Fruit fly (Drosophila melanogaster) whole organism, prepupa: Measurements from ENCODE around the gene TSG101.

Experiments
- Blimp-1 ChIP-seq: fragments of 200-800 bp; sonication (Bioruptor generic); optimal IDR thresholded peaks from 3 replicates; lab custom pipeline; 2017; ENCODE audit warnings: missing biosample characterization, missing genetic modification characterization, mild to moderate bottlenecking, moderate library complexity, missing genetic modification reagents
- CG10631 ChIP-seq: fragments of 200-800 bp; sonication (Bioruptor generic); optimal IDR thresholded peaks from 2 replicates; lab custom pipeline; 2016; ENCODE audit warnings: missing biosample characterization, missing genetic modification characterization
- CG11294 ChIP-seq: fragments of 200-800 bp; sonication (Bioruptor generic); IDR thresholded peaks from 2 replicates; pipeline ENCODE4 v1.3.6; 2022; ENCODE audit warnings: missing biosample characterization, missing genetic modification characterization
- CG15336 ChIP-seq: fragments of 200-800 bp; sonication (Bioruptor generic); IDR thresholded peaks from 2 replicates; pipeline ENCODE4 v1.3.6; 2022; ENCODE audit warnings: missing biosample characterization, missing genetic modification characterization
- CG1621 ChIP-seq: fragments of 200-800 bp; sonication (Bioruptor generic); optimal IDR thresholded peaks from 3 replicates; lab custom pipeline; 2018; ENCODE audit warnings: missing biosample characterization, mild to moderate bottlenecking, missing genetic modification characterization
- CG16779 ChIP-seq: fragments of 200-800 bp; sonication (Bioruptor generic); optimal IDR thresholded peaks from 3 replicates; lab custom pipeline; 2017; ENCODE audit warnings: missing biosample characterization, mild to moderate bottlenecking, missing genetic modification characterization
- CG3032 ChIP-seq: fragments of 200-800 bp; optimal IDR thresholded peaks from 2 replicates; lab custom pipeline; 2019; ENCODE audit warnings: missing biosample characterization, mild to moderate bottlenecking, missing genetic modification characterization, moderate library complexity
- CG32006 ChIP-seq: fragments of 200-800 bp; sonication (Bioruptor generic); optimal IDR thresholded peaks from 3 replicates; lab custom pipeline; 2017; ENCODE audit warnings: missing biosample characterization, mild to moderate bottlenecking, missing genetic modification characterization
- CG3919 ChIP-seq: fragments of 200-800 bp; sonication (Bioruptor generic); optimal IDR thresholded peaks from 3 replicates; lab custom pipeline; 2016; ENCODE audit warnings: missing biosample characterization, missing genetic modification characterization
- CG4318 ChIP-seq: fragments of 200-800 bp; sonication (Bioruptor generic); optimal IDR thresholded peaks from 3 replicates; lab custom pipeline; 2017; ENCODE audit warnings: missing biosample characterization, mild to moderate bottlenecking, missing genetic modification characterization
- CG6163 ChIP-seq: fragments of 200-800 bp; sonication (Bioruptor generic); IDR thresholded peaks from 3 replicates; pipeline ENCODE4 v1.3.6; 2022; ENCODE audit warnings: missing biosample characterization, missing genetic modification characterization
- CG6276 ChIP-seq: fragments of 200-800 bp; sonication (Bioruptor generic); optimal IDR thresholded peaks from 2 replicates; lab custom pipeline; 2017; ENCODE audit warnings: missing biosample characterization, mild to moderate bottlenecking, missing genetic modification characterization
- CG6792 ChIP-seq: fragments of 200-800 bp; sonication (Bioruptor generic); optimal IDR thresholded peaks from 3 replicates; lab custom pipeline; 2016; ENCODE audit warnings: missing biosample characterization, missing genetic modification characterization
- CG6808 ChIP-seq: fragments of 200-800 bp; sonication (Bioruptor generic); optimal IDR thresholded peaks from 3 replicates; lab custom pipeline; 2017; ENCODE audit warnings: missing biosample characterization, missing genetic modification characterization, mild to moderate bottlenecking, moderate library complexity, missing genetic modification reagents
- CG6854 ChIP-seq: fragments of 200-800 bp; sonication (Bioruptor generic); optimal IDR thresholded peaks from 2 replicates; lab custom pipeline; 2017; ENCODE audit warnings: missing biosample characterization, mild to moderate bottlenecking, missing genetic modification characterization
- CG7368 ChIP-seq: fragments of 200-800 bp; sonication (Bioruptor generic); optimal IDR thresholded peaks from 3 replicates; lab custom pipeline; 2016; ENCODE audit warnings: missing biosample characterization, missing genetic modification characterization
- CG8119 ChIP-seq: fragments of 200-800 bp; sonication (Bioruptor generic); IDR thresholded peaks from 3 replicates; pipeline ENCODE4 v1.3.6; 2022; ENCODE audit warnings: missing biosample characterization, missing genetic modification characterization
- CG8632 ChIP-seq: fragments of 200-800 bp; sonication (Bioruptor generic); optimal IDR thresholded peaks from 3 replicates; lab custom pipeline; 2016; ENCODE audit warnings: missing biosample characterization, missing genetic modification characterization
- CG9139 ChIP-seq: fragments of 200-800 bp; sonication (Bioruptor generic); optimal IDR thresholded peaks from 3 replicates; lab custom pipeline; 2017; ENCODE audit warnings: missing biosample characterization, mild to moderate bottlenecking, missing genetic modification characterization
- Eip75B ChIP-seq: fragments of 200-800 bp; sonication (Bioruptor generic); optimal IDR thresholded peaks from 3 replicates; lab custom pipeline; 2016; ENCODE audit warnings: missing biosample characterization, missing genetic modification characterization
- Eip78C ChIP-seq: fragments of 200-800 bp; sonication (Bioruptor generic); peaks from one replicate; lab custom pipeline; 2016; ENCODE audit warnings: missing biosample characterization, missing genetic modification characterization
- Eip93F ChIP-seq: fragments of 200-800 bp; sonication (Bioruptor generic); optimal IDR thresholded peaks from 2 replicates; lab custom pipeline; 2016; ENCODE audit warnings: missing biosample characterization, mild to moderate bottlenecking, missing genetic modification characterization
- Ets96B ChIP-seq: fragments of 200-800 bp; optimal IDR thresholded peaks from 2 replicates; lab custom pipeline; 2019; ENCODE audit warnings: missing biosample characterization, mild to moderate bottlenecking, missing genetic modification characterization, moderate library complexity
- Gug ChIP-seq: fragments of 200-800 bp; sonication (Bioruptor generic); IDR thresholded peaks from 2 replicates; pipeline ENCODE4 v1.3.6; 2022; ENCODE audit warnings: missing biosample characterization, missing genetic modification characterization
- Hr38 ChIP-seq: sonication (Bioruptor generic); optimal IDR thresholded peaks from 2 replicates; lab custom pipeline; 2016; ENCODE audit warnings: missing biosample characterization, missing genetic modification characterization
- Lpt ChIP-seq: fragments of 200-800 bp; sonication (Bioruptor generic); optimal IDR thresholded peaks from 3 replicates; lab custom pipeline; 2016; ENCODE audit warnings: missing biosample characterization, missing genetic modification characterization
- Smox ChIP-seq: fragments of 200-800 bp; sonication (Bioruptor generic); optimal IDR thresholded peaks from 3 replicates; lab custom pipeline; 2016; ENCODE audit warnings: missing biosample characterization, missing genetic modification characterization
- Sox102F ChIP-seq: fragments of 200-800 bp; sonication (Bioruptor generic); optimal IDR thresholded peaks from 2 replicates; lab custom pipeline; 2016; ENCODE audit warnings: missing biosample characterization, mild to moderate bottlenecking, missing genetic modification characterization
- Sox15 ChIP-seq: fragments of 200-800 bp; sonication (Bioruptor generic); optimal IDR thresholded peaks from 3 replicates; lab custom pipeline; 2016; ENCODE audit warnings: missing biosample characterization, missing genetic modification characterization
- achi ChIP-seq: fragments of 200-800 bp; sonication (Bioruptor generic); optimal IDR thresholded peaks from 3 replicates; lab custom pipeline; 2016; ENCODE audit warnings: missing biosample characterization, missing genetic modification characterization
- acj6 ChIP-seq: fragments of 200-800 bp; sonication (Bioruptor generic); optimal IDR thresholded peaks from 3 replicates; lab custom pipeline; 2016; ENCODE audit warnings: missing biosample characterization, missing genetic modification characterization
- cyc ChIP-seq: fragments of 200-800 bp; sonication (Bioruptor generic); optimal IDR thresholded peaks from 3 replicates; lab custom pipeline; 2016; ENCODE audit warnings: missing biosample characterization, missing genetic modification characterization
- dac ChIP-seq: fragments of 200-800 bp; sonication (Bioruptor generic); optimal IDR thresholded peaks from 2 replicates; lab custom pipeline; 2017; ENCODE audit warnings: missing biosample characterization, mild to moderate bottlenecking, missing genetic modification characterization
- dsx ChIP-seq: fragments of 200-800 bp; optimal IDR thresholded peaks from 3 replicates; lab custom pipeline; 2019; ENCODE audit warnings: missing biosample characterization, mild to moderate bottlenecking, missing genetic modification characterization, moderate library complexity; ENCODE audit not compliant: poor library complexity, severe bottlenecking
- eg ChIP-seq: fragments of 200-800 bp; sonication (Bioruptor generic); IDR thresholded peaks from 3 replicates; pipeline ENCODE4 v1.3.6; 2022; ENCODE audit warnings: missing biosample characterization, missing genetic modification characterization
- esn ChIP-seq: fragments of 200-800 bp; sonication (Bioruptor generic); optimal IDR thresholded peaks from 2 replicates; lab custom pipeline; 2016; ENCODE audit warnings: missing biosample characterization, mild to moderate bottlenecking, missing genetic modification characterization, moderate library complexity
- fkh ChIP-seq: fragments of 200-800 bp; sonication (Bioruptor generic); optimal IDR thresholded peaks from 3 replicates; lab custom pipeline; 2017; ENCODE audit warnings: missing biosample characterization, mild to moderate bottlenecking, missing genetic modification characterization, moderate library complexity
- pdm3 ChIP-seq: fragments of 200-800 bp; sonication (Bioruptor generic); optimal IDR thresholded peaks from 3 replicates; lab custom pipeline; 2016; ENCODE audit warnings: missing biosample characterization, missing genetic modification characterization
- ss ChIP-seq, 2 experiments: fragments of 200-800 bp; sonication (Bioruptor generic); optimal IDR thresholded peaks; 2 replicates in 1 of 2; 3 replicates in 1 of 2; lab custom pipeline; 2017 to 2018; ENCODE audit warnings: mild to moderate bottlenecking in 2 of 2, missing biosample characterization in 2 of 2, missing genetic modification characterization in 2 of 2, moderate library complexity in 1 of 2
- svp ChIP-seq: fragments of 200-800 bp; sonication (Bioruptor generic); peaks from one replicate; lab custom pipeline; 2016; ENCODE audit warnings: missing biosample characterization, missing genetic modification characterization
- topi ChIP-seq: fragments of 200-800 bp; sonication (Bioruptor generic); optimal IDR thresholded peaks from 3 replicates; lab custom pipeline; 2016; ENCODE audit warnings: missing biosample characterization, missing genetic modification characterization
- vri ChIP-seq: fragments of 200-800 bp; sonication (Bioruptor generic); optimal IDR thresholded peaks from 3 replicates; lab custom pipeline; 2016; ENCODE audit warnings: missing biosample characterization, mild to moderate bottlenecking, missing genetic modification characterization

Gene TSG101

dm6 chr3L:16803708-16804350, 38.3 kb upstream of the TSG101 start (continued):
- TF ChIP-seq svp (GFP tag; lab: Kevin White, UChicago), result peak; percentile 70
- TF ChIP-seq CG6276 (GFP tag; lab: Kevin White, UChicago), result no peak
- no peak for TF ChIP-seq CG8632 (GFP tag; lab: Kevin White, UChicago)
- peak; percentile 13 for TF ChIP-seq Eip93F (GFP tag; lab: Kevin White, UChicago)
- TF ChIP-seq Blimp-1 (GFP tag; lab: Kevin White, UChicago), result peak; percentile 15
- TF ChIP-seq dac (GFP tag; lab: Kevin White, UChicago), result no peak
- peak; percentile 37 for TF ChIP-seq CG16779 (tag; lab: Kevin White, UChicago)
- TF ChIP-seq CG3919 (GFP tag; lab: Kevin White, UChicago), result no peak
- TF ChIP-seq CG11294 (GFP tag; lab: Robert Waterston, UW), result no peak
- no peak for TF ChIP-seq Lpt (GFP tag; lab: Kevin White, UChicago)
- peak; percentile 34; the same call in 1 of the 3 replicates for TF ChIP-seq CG6163 (GFP tag; lab: Robert Waterston, UW)
- peak; percentile 24 for TF ChIP-seq Sox102F (GFP tag; lab: Kevin White, UChicago)
- TF ChIP-seq CG32006 (GFP tag; lab: Kevin White, UChicago), result no peak
- no peak for TF ChIP-seq CG6792 (GFP tag; lab: Kevin White, UChicago)
- peak; percentile 47 for TF ChIP-seq Eip78C
- TF ChIP-seq esn (GFP tag; lab: Kevin White, UChicago), result no peak
- TF ChIP-seq eg (GFP tag; lab: Robert Waterston, UW), result peak; percentile 33; the same call in 1 of the 3 replicates
- TF ChIP-seq achi, result no peak
- TF ChIP-seq cyc (GFP tag; lab: Kevin White, UChicago), result no peak
- no peak for TF ChIP-seq Eip75B (GFP tag; lab: Kevin White, UChicago)
- no peak for TF ChIP-seq Hr38 (GFP tag; lab: Kevin White, UChicago)
- no peak for TF ChIP-seq CG15336
- TF ChIP-seq CG10631 (GFP tag; lab: Kevin White, UChicago), result no peak
- peak; percentile 93 for TF ChIP-seq vri
- TF ChIP-seq CG1621 (tag; lab: Kevin White, UChicago), result no peak
- no peak for TF ChIP-seq pdm3 (GFP tag; lab: Kevin White, UChicago)
- no peak for TF ChIP-seq CG3032 (tag; lab: Kevin White, UChicago)
- no peak for TF ChIP-seq CG6854 (GFP tag; lab: Kevin White, UChicago)

dm6 chr3L:16804627-16805026, 37.5 kb upstream of the TSG101 start, which contains the start of gene nudC:
Gene nudC, plus strand, starts transcription at chr3L:16804994.
- TF ChIP-seq Eip78C, result peak; percentile 54
- no peak for TF ChIP-seq dsx (GFP tag; lab: Kevin White, UChicago)
- TF ChIP-seq fkh, result peak; percentile 77
- no peak for TF ChIP-seq Sox102F (GFP tag; lab: Kevin White, UChicago)
- TF ChIP-seq ss (GFP tag; optimal IDR thresholded peaks at IDR 0.05; lab: Kevin White, UChicago), result peak in 1 of 2 experiments; percentile 1
- TF ChIP-seq CG8119 (GFP tag; lab: Robert Waterston, UW), result no peak
- peak; percentile 7 for TF ChIP-seq CG6808
- peak; percentile 60 for TF ChIP-seq vri

- TF ChIP-seq Ets96B (peak; percentile 71), CG32006 (GFP tag; lab: Kevin White, UChicago) (peak; percentile 12), Smox (GFP tag; lab: Kevin White, UChicago) (peak; percentile 44), CG3032 (tag; lab: Kevin White, UChicago) (peak; percentile 64), CG16779 (tag; lab: Kevin White, UChicago) (no peak), Eip75B (GFP tag; lab: Kevin White, UChicago) (peak; percentile 65), topi (GFP tag; lab: Kevin White, UChicago) (peak; percentile 56), dsx (GFP tag; lab: Kevin White, UChicago) (peak; percentile 52), acj6 (GFP tag; lab: Kevin White, UChicago) (peak; percentile 51), CG6792 (GFP tag; lab: Kevin White, UChicago) (peak; percentile 39), CG6276 (GFP tag; lab: Kevin White, UChicago) (no peak), Lpt (GFP tag; lab: Kevin White, UChicago) (no peak), CG4318 (GFP tag; lab: Kevin White, UChicago) (no peak), CG6163 (GFP tag; lab: Robert Waterston, UW) (peak; percentile 30; the same call in 1 of the 3 replicates), CG10631 (GFP tag; lab: Kevin White, UChicago) (peak; percentile 56), CG7368 (GFP tag; lab: Kevin White, UChicago) (peak; percentile 24), eg (GFP tag; lab: Robert Waterston, UW) (no peak), CG6854 (GFP tag; lab: Kevin White, UChicago) (no peak), CG9139 (GFP tag; lab: Kevin White, UChicago) (peak; percentile 42), dac (GFP tag; lab: Kevin White, UChicago) (no peak), Sox15 (GFP tag; lab: Kevin White, UChicago) (peak; percentile 9), CG8119 (GFP tag; lab: Robert Waterston, UW) (no peak; the same call in 2 of the 3 replicates), Gug (GFP tag; lab: Robert Waterston, UW) (no peak), Eip93F (GFP tag; lab: Kevin White, UChicago) (no peak), Eip78C (peak; percentile 86)
Measured at dm6 chr3L:16805806-16806719, 36.0 kb upstream of the TSG101 start.
